Worm (Caenorhabditis elegans) whole organism, L2 larva: Measurements from ENCODE around the gene oac-3.

ENCODE experiments used
- C34F6.9 ChIP-seq: fragments of 150-350 bp; optimal IDR thresholded peaks from 2 replicates; lab custom pipeline; 2014; ENCODE audit warnings: missing biosample characterization, missing genetic modification characterization
- R02D3.7 ChIP-seq: fragments of 150-350 bp; optimal IDR thresholded peaks from 2 replicates; lab custom pipeline; 2014; ENCODE audit warnings: missing biosample characterization, missing genetic modification characterization
- Y55F3AM.14 ChIP-seq: fragments of 200-800 bp; sonication (Bioruptor generic); optimal IDR thresholded peaks from 2 replicates; lab custom pipeline; 2018; ENCODE audit warnings: mild to moderate bottlenecking, missing genetic modification characterization, missing compliant biosample characterization
- alr-1 ChIP-seq: fragments of 150-350 bp; optimal IDR thresholded peaks from 2 replicates; lab custom pipeline; 2014; ENCODE audit warnings: missing biosample characterization, missing genetic modification characterization
- blmp-1 ChIP-seq: sonication (generic microtip); optimal IDR thresholded peaks from 2 replicates; lab custom pipeline; 2017; ENCODE audit warnings: missing genetic modification characterization, mild to moderate bottlenecking, missing compliant biosample characterization, antibody characterized with exemption, moderate library complexity; ENCODE audit not compliant: insufficient read depth
- ceh-16 ChIP-seq: fragments of 150-350 bp; optimal IDR thresholded peaks from 2 replicates; lab custom pipeline; 2014; ENCODE audit warnings: missing biosample characterization, missing genetic modification characterization
- dmd-4 ChIP-seq: sonication (generic microtip); optimal IDR thresholded peaks from 2 replicates; lab custom pipeline; 2017; ENCODE audit warnings: missing biosample characterization, missing genetic modification characterization
- egl-27 ChIP-seq: sonication (generic microtip); optimal IDR thresholded peaks from 3 replicates; lab custom pipeline; 2017; ENCODE audit warnings: missing biosample characterization, missing genetic modification reagents, missing genetic modification characterization
- elt-1 ChIP-seq: fragments of 150-350 bp; optimal IDR thresholded peaks from 2 replicates; lab custom pipeline; 2014; ENCODE audit warnings: missing biosample characterization, missing genetic modification characterization
- elt-3 ChIP-seq: sonication (generic microtip); optimal IDR thresholded peaks from 2 replicates; lab custom pipeline; 2017; ENCODE audit warnings: missing biosample characterization, missing genetic modification characterization
- fos-1 ChIP-seq: fragments of 150-350 bp; optimal IDR thresholded peaks from 2 replicates; lab custom pipeline; 2014; ENCODE audit warnings: missing biosample characterization, missing genetic modification characterization
- gmeb-1 ChIP-seq: fragments of 150-350 bp; optimal IDR thresholded peaks from 2 replicates; lab custom pipeline; 2014; ENCODE audit warnings: missing biosample characterization, missing genetic modification characterization
- lin-13 ChIP-seq: fragments of 150-350 bp; optimal IDR thresholded peaks from 2 replicates; lab custom pipeline; 2014; ENCODE audit warnings: missing biosample characterization, missing genetic modification reagents, missing genetic modification characterization
- lin-39 ChIP-seq: fragments of 150-350 bp; optimal IDR thresholded peaks from 2 replicates; lab custom pipeline; 2014; ENCODE audit warnings: missing biosample characterization, missing genetic modification reagents, missing genetic modification characterization
- lsy-2 ChIP-seq, 2 experiments: fragments of 150-350 bp in 1 of 2; sonication (generic microtip) in 1 of 2; optimal IDR thresholded peaks; 2 replicates each; lab custom pipeline; 2014 to 2017; ENCODE audit warnings: missing biosample characterization in 2 of 2, missing genetic modification characterization in 2 of 2
- mab-5 ChIP-seq: fragments of 150-350 bp; optimal IDR thresholded peaks from 2 replicates; lab custom pipeline; 2014; ENCODE audit warnings: missing biosample characterization, missing genetic modification characterization
- mdl-1 ChIP-seq, 2 experiments: fragments of 150-350 bp in 1 of 2; sonication (generic microtip) in 1 of 2; optimal IDR thresholded peaks; 2 replicates each; lab custom pipeline; 2017; ENCODE audit warnings: missing biosample characterization in 2 of 2, missing genetic modification characterization in 2 of 2
- nhr-10 ChIP-seq: sonication (generic microtip); optimal IDR thresholded peaks from 2 replicates; lab custom pipeline; 2017; ENCODE audit warnings: missing biosample characterization, missing genetic modification characterization
- nhr-12 ChIP-seq: fragments of 150-350 bp; optimal IDR thresholded peaks from 2 replicates; lab custom pipeline; 2014; ENCODE audit warnings: missing biosample characterization, missing genetic modification characterization
- nhr-129 ChIP-seq: fragments of 150-350 bp; optimal IDR thresholded peaks from 2 replicates; lab custom pipeline; 2014; ENCODE audit warnings: missing biosample characterization, missing genetic modification characterization
- nhr-21 ChIP-seq: fragments of 150-350 bp; optimal IDR thresholded peaks from 2 replicates; lab custom pipeline; 2014; ENCODE audit warnings: missing biosample characterization, missing genetic modification characterization
- nhr-23 ChIP-seq: fragments of 150-350 bp; optimal IDR thresholded peaks from 2 replicates; lab custom pipeline; 2014; ENCODE audit warnings: missing biosample characterization, missing genetic modification reagents, missing genetic modification characterization
- nhr-237 ChIP-seq: fragments of 150-350 bp; optimal IDR thresholded peaks from 2 replicates; lab custom pipeline; 2014; ENCODE audit warnings: missing biosample characterization, missing genetic modification characterization
- nhr-25 ChIP-seq: fragments of 150-350 bp; sonication (generic microtip); optimal IDR thresholded peaks from 3 replicates; lab custom pipeline; 2014; ENCODE audit warnings: missing biosample characterization, missing genetic modification characterization
- nhr-6 ChIP-seq: fragments of 150-350 bp; optimal IDR thresholded peaks from 2 replicates; lab custom pipeline; 2014; ENCODE audit warnings: missing biosample characterization, missing genetic modification characterization
- nhr-77 ChIP-seq: fragments of 150-350 bp; optimal IDR thresholded peaks from 2 replicates; lab custom pipeline; 2014; ENCODE audit warnings: missing biosample characterization, missing genetic modification characterization
- sem-4 ChIP-seq: fragments of 150-350 bp; optimal IDR thresholded peaks from 2 replicates; lab custom pipeline; 2014; ENCODE audit warnings: missing biosample characterization, missing genetic modification reagents, missing genetic modification characterization
- sma-3 ChIP-seq: sonication (generic microtip); optimal IDR thresholded peaks from 2 replicates; lab custom pipeline; 2016; ENCODE audit warnings: missing genetic modification reagents, missing genetic modification characterization, missing compliant biosample characterization
- sma-9 ChIP-seq, 2 experiments: fragments of 150-350 bp in 1 of 2; sonication (generic microtip) in 1 of 2; optimal IDR thresholded peaks; 2 replicates each; lab custom pipeline; 2014 to 2016; ENCODE audit warnings: missing genetic modification characterization in 2 of 2, mild to moderate bottlenecking in 1 of 2, missing biosample characterization in 1 of 2, missing compliant biosample characterization in 1 of 2, missing genetic modification reagents in 1 of 2, moderate library complexity in 1 of 2
- snpc-4 ChIP-seq: fragments of 150-350 bp; optimal IDR thresholded peaks from 2 replicates; lab custom pipeline; 2014; ENCODE audit warnings: missing biosample characterization, missing genetic modification characterization
- unc-55 ChIP-seq: fragments of 150-350 bp; sonication (generic microtip); optimal IDR thresholded peaks from 3 replicates; lab custom pipeline; 2014; ENCODE audit warnings: missing biosample characterization, missing genetic modification reagents, missing genetic modification characterization
- unc-62 ChIP-seq: fragments of 150-350 bp; optimal IDR thresholded peaks from 2 replicates; lab custom pipeline; 2014; ENCODE audit warnings: missing biosample characterization, missing genetic modification reagents, missing genetic modification characterization
- zag-1 ChIP-seq: fragments of 150-350 bp; optimal IDR thresholded peaks from 2 replicates; lab custom pipeline; 2014; ENCODE audit warnings: missing biosample characterization, missing genetic modification characterization
- ztf-1 ChIP-seq: fragments of 200-800 bp; sonication (Bioruptor generic); conservative IDR thresholded peaks from 2 replicates; pipeline ENCODE4 v1.3.6; 2022; ENCODE audit warnings: missing genetic modification characterization, missing compliant biosample characterization
- ztf-4 ChIP-seq: fragments of 150-350 bp; optimal IDR thresholded peaks from 2 replicates; lab custom pipeline; 2014; ENCODE audit warnings: missing biosample characterization, missing genetic modification characterization

oac-3 gene

ce11 chrV:13915390-13915789, 16.1 kb downstream of the oac-3 start, which contains the start of gene gcy-32:
Gene gcy-32 (minus strand): TSS chrV:13915490.
- no peak for TF ChIP-seq unc-62 (GFP tag; lab: Kevin White, UChicago)
- TF ChIP-seq unc-55 (GFP tag; lab: Kevin White, UChicago), result no peak
- no peak for TF ChIP-seq blmp-1
- TF ChIP-seq Y55F3AM.14 (GFP tag; lab: Kevin White, UChicago), result no peak
- TF ChIP-seq nhr-25 (tag; lab: Kevin White, UChicago), result no peak
- no peak for TF ChIP-seq sem-4 (tag; lab: Kevin White, UChicago)
- TF ChIP-seq ceh-16 (tag; lab: Kevin White, UChicago), result no peak
- no peak for TF ChIP-seq zag-1 (tag; lab: Kevin White, UChicago)
- no peak for TF ChIP-seq mdl-1 (tag; optimal IDR thresholded peaks at IDR 0.05; lab: Kevin White, UChicago)
- TF ChIP-seq dmd-4 (tag; lab: Kevin White, UChicago), result no peak
- no peak for TF ChIP-seq ztf-1

- TF ChIP-seq nhr-23 (tag; lab: Kevin White, UChicago) (no peak), sma-3 (GFP tag; lab: Kevin White, UChicago) (no peak), egl-27 (tag; lab: Kevin White, UChicago) (no peak), nhr-12 (tag; lab: Kevin White, UChicago) (no peak), fos-1 (no peak), elt-1 (tag; lab: Kevin White, UChicago) (no peak), nhr-10 (tag; lab: Kevin White, UChicago) (no peak)
These were observed 16.9 kb downstream of the oac-3 start, which contains the start of gene str-252 for ce11 chrV:13916196-13916595. Gene str-252 (plus strand): TSS chrV:13916496.

DNA sequence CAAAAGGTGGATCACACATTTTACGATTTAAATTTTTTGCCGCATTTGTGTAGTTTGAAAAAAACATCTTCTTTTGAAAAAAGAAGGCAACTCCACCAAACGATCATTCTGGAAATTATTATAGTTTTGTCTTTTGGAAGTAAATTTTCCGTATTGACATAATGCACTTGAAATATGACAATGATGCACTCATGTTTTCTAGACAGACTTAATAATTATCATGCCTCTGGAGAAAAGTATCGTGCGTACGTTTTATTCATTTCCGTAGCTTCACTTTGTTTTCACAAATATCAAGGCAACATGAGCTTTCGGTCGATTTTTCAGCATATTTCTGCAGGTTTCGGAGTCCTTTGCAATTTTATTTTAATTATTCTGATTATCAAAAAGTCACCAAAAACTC, 19.0 kb downstream of the oac-3 start, which contains the start of gene str-250:
TSS of gene str-250 (plus strand) at position 301 of the 400 bp plus-strand sequence.
- TF ChIP-seq lsy-2 (tag; optimal IDR thresholded peaks at IDR 0.05; lab: Kevin White, UChicago) (no peak), mab-5 (tag; lab: Kevin White, UChicago) (no peak), mdl-1 (tag; optimal IDR thresholded peaks at IDR 0.05; lab: Kevin White, UChicago) (no peak), nhr-77 (no peak), dmd-4 (tag; lab: Kevin White, UChicago) (no peak), blmp-1 (no peak), ceh-16 (tag; lab: Kevin White, UChicago) (no peak), snpc-4 (tag; lab: Kevin White, UChicago) (no peak), Y55F3AM.14 (GFP tag; lab: Kevin White, UChicago) (no peak), nhr-237 (tag; lab: Kevin White, UChicago) (no peak), nhr-6 (tag; lab: Kevin White, UChicago) (no peak), elt-3 (tag; lab: Kevin White, UChicago) (no peak), alr-1 (tag; lab: Kevin White, UChicago) (no peak), fos-1 (no peak), nhr-10 (tag; lab: Kevin White, UChicago) (no peak), lin-13 (GFP tag; lab: Kevin White, UChicago) (no peak), C34F6.9 (no peak), ztf-1 (no peak), gmeb-1 (no peak), egl-27 (tag; lab: Kevin White, UChicago) (no peak)

DNA sequence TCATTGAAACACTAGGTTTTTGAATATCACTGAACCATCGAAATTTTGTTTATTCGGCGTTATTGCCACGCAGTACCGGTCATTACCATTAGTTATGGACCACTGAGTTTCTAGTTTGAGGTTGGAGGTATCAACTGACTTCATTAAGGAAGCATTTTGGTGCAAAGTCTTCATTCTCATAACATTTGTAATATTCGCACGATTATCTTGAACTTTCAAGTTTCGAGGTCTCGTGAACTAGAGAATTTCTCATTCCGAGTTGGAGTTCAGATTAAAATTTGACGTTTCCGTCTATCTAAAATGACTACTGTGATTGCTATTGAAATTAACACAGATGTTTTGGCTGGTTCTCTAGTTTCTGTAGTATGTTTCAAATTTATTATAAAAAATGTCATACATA, 21.4 kb downstream of the oac-3 start, which contains the start of gene srx-42:
TSS of gene srx-42 (plus strand) at position 301 of the 400 bp plus-strand sequence.
- TF ChIP-seq elt-3 (tag; lab: Kevin White, UChicago) (no peak), gmeb-1 (no peak), lin-39 (tag; lab: Kevin White, UChicago) (no peak), nhr-77 (no peak), sma-9 (GFP tag; optimal IDR thresholded peaks at IDR 0.05; lab: Kevin White, UChicago) (no peak), sma-9 (tag; optimal IDR thresholded peaks at IDR 0.05; lab: Kevin White, UChicago) (no peak), sem-4 (tag; lab: Kevin White, UChicago) (no peak), egl-27 (tag; lab: Kevin White, UChicago) (no peak), nhr-21 (tag; lab: Kevin White, UChicago) (no peak), R02D3.7 (tag; lab: Kevin White, UChicago) (no peak), ztf-4 (tag; lab: Kevin White, UChicago) (no peak), fos-1 (no peak), lsy-2 (tag; optimal IDR thresholded peaks at IDR 0.05; lab: Kevin White, UChicago) (no peak), ceh-16 (tag; lab: Kevin White, UChicago) (no peak), nhr-237 (tag; lab: Kevin White, UChicago) (no peak), unc-55 (GFP tag; lab: Kevin White, UChicago) (no peak), nhr-129 (tag; lab: Kevin White, UChicago) (no peak), sma-3 (GFP tag; lab: Kevin White, UChicago) (no peak), ztf-1 (no peak)
